Fruit fly (Drosophila melanogaster) whole organism, prepupa: ENCODE data around the gene Hyls1.

ENCODE experiments used
- Blimp-1 ChIP-seq: fragments of 200-800 bp; sonication (Bioruptor generic); optimal IDR thresholded peaks from 3 replicates; lab custom pipeline; 2017; ENCODE audit warnings: missing biosample characterization, missing genetic modification characterization, mild to moderate bottlenecking, moderate library complexity, missing genetic modification reagents
- CG10669 ChIP-seq: fragments of 200-800 bp; sonication (Bioruptor generic); optimal IDR thresholded peaks from 3 replicates; lab custom pipeline; 2018; ENCODE audit warnings: missing biosample characterization, mild to moderate bottlenecking, missing genetic modification characterization, moderate library complexity
- CG11902 ChIP-seq: fragments of 200-800 bp; sonication (Bioruptor generic); optimal IDR thresholded peaks from 3 replicates; lab custom pipeline; 2016; ENCODE audit warnings: missing biosample characterization, missing genetic modification characterization
- CG16779 ChIP-seq: fragments of 200-800 bp; sonication (Bioruptor generic); optimal IDR thresholded peaks from 3 replicates; lab custom pipeline; 2017; ENCODE audit warnings: missing biosample characterization, mild to moderate bottlenecking, missing genetic modification characterization
- Eip75B ChIP-seq: fragments of 200-800 bp; sonication (Bioruptor generic); optimal IDR thresholded peaks from 3 replicates; lab custom pipeline; 2016; ENCODE audit warnings: missing biosample characterization, missing genetic modification characterization
- Eip93F ChIP-seq: fragments of 200-800 bp; sonication (Bioruptor generic); optimal IDR thresholded peaks from 2 replicates; lab custom pipeline; 2016; ENCODE audit warnings: missing biosample characterization, mild to moderate bottlenecking, missing genetic modification characterization
- Hr4 ChIP-seq: fragments of 200-800 bp; sonication (Bioruptor generic); optimal IDR thresholded peaks from 3 replicates; lab custom pipeline; 2016; ENCODE audit warnings: missing biosample characterization, missing genetic modification characterization
- Smox ChIP-seq: fragments of 200-800 bp; sonication (Bioruptor generic); optimal IDR thresholded peaks from 3 replicates; lab custom pipeline; 2016; ENCODE audit warnings: missing biosample characterization, missing genetic modification characterization
- Sox102F ChIP-seq: fragments of 200-800 bp; sonication (Bioruptor generic); optimal IDR thresholded peaks from 2 replicates; lab custom pipeline; 2016; ENCODE audit warnings: missing biosample characterization, mild to moderate bottlenecking, missing genetic modification characterization
- esn ChIP-seq: fragments of 200-800 bp; sonication (Bioruptor generic); optimal IDR thresholded peaks from 2 replicates; lab custom pipeline; 2016; ENCODE audit warnings: missing biosample characterization, mild to moderate bottlenecking, missing genetic modification characterization, moderate library complexity
- pdm3 ChIP-seq: fragments of 200-800 bp; sonication (Bioruptor generic); optimal IDR thresholded peaks from 3 replicates; lab custom pipeline; 2016; ENCODE audit warnings: missing biosample characterization, missing genetic modification characterization
- topi ChIP-seq: fragments of 200-800 bp; sonication (Bioruptor generic); optimal IDR thresholded peaks from 3 replicates; lab custom pipeline; 2016; ENCODE audit warnings: missing biosample characterization, missing genetic modification characterization

DNA sequence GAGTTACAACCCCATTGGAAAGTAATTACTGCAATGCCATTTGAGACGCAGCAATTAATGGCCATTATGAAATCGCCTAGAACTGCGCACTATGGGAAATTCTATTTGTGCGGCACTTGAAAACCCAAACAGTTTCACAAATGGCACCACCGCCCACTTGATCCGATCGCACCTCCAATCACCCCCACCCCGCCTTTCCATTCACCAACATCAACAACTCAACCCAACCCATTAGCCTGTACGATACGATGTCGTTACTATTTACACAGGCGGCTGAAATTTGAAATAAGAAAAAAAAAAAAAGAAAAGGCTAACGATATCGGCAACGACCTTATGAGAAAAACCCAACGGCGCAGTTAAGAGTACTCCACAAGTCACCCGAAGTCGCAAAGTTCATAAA is 35.3 kb downstream of the Hyls1 start:
- TF ChIP-seq Sox102F (GFP tag; lab: Kevin White, UChicago) (no peak), CG10669 (no peak), pdm3 (no peak), CG11902 (GFP tag; lab: Kevin White, UChicago) (no peak), Eip93F (GFP tag; lab: Kevin White, UChicago) (no peak), CG16779 (tag; lab: Kevin White, UChicago) (no peak), Hr4 (GFP tag; lab: Kevin White, UChicago) (no peak), esn (no peak), Eip75B (GFP tag; lab: Kevin White, UChicago) (no peak), topi (GFP tag; lab: Kevin White, UChicago) (no peak), Blimp-1 (GFP tag; lab: Kevin White, UChicago) (no peak), Smox (GFP tag; lab: Kevin White, UChicago) (no peak)
